Fruit fly (Drosophila melanogaster) whole organism, embryonic: ENCODE data around the gene P5CDh2.

Source experiments
- Bgb ChIP-seq: fragments of 200-800 bp; sonication (Bioruptor generic); IDR thresholded peaks from 2 replicates; pipeline ENCODE4 v1.3.6; 2022; ENCODE audit warnings: missing biosample characterization, missing genetic modification characterization; ENCODE audit not compliant: partially characterized antibody
- CG1024 ChIP-seq: fragments of 200-800 bp; sonication (Bioruptor generic); IDR thresholded peaks from 2 replicates; pipeline ENCODE4 v1.3.6; 2022; ENCODE audit warnings: missing biosample characterization, missing genetic modification characterization
- CG10267 ChIP-seq: fragments of 200-800 bp; sonication (Bioruptor generic); optimal IDR thresholded peaks from 2 replicates; lab custom pipeline; 2018; ENCODE audit warnings: missing biosample characterization, mild to moderate bottlenecking, missing genetic modification characterization, moderate library complexity
- CG11504 ChIP-seq: fragments of 200-800 bp; sonication (Bioruptor generic); optimal IDR thresholded peaks from 3 replicates; lab custom pipeline; 2019; ENCODE audit warnings: missing biosample characterization, mild to moderate bottlenecking, missing genetic modification characterization, moderate library complexity
- CG12942 ChIP-seq: fragments of 200-800 bp; sonication (Bioruptor generic); optimal IDR thresholded peaks from 3 replicates; lab custom pipeline; 2016; ENCODE audit warnings: missing biosample characterization, missing genetic modification characterization
- CG13123 ChIP-seq: fragments of 200-800 bp; sonication (Bioruptor generic); optimal IDR thresholded peaks from 2 replicates; lab custom pipeline; 2016; ENCODE audit warnings: missing biosample characterization, missing genetic modification characterization
- CG13424 ChIP-seq: fragments of 200-800 bp; sonication (Bioruptor generic); optimal IDR thresholded peaks from 2 replicates; lab custom pipeline; 2019; ENCODE audit warnings: missing biosample characterization, mild to moderate bottlenecking, missing genetic modification characterization, moderate library complexity
- CG14014 ChIP-seq: fragments of 200-800 bp; sonication (Bioruptor generic); IDR thresholded peaks from 2 replicates; pipeline ENCODE4 v1.3.6; 2022; ENCODE audit warnings: missing biosample characterization, missing genetic modification characterization
- CG14710 ChIP-seq: fragments of 200-800 bp; sonication (Bioruptor generic); optimal IDR thresholded peaks from 3 replicates; lab custom pipeline; 2019; ENCODE audit warnings: missing biosample characterization, mild to moderate bottlenecking, missing genetic modification characterization, moderate library complexity
- CG15073 ChIP-seq: fragments of 200-800 bp; sonication (Bioruptor generic); optimal IDR thresholded peaks from 2 replicates; lab custom pipeline; 2016; ENCODE audit warnings: missing biosample characterization, missing genetic modification characterization
- CG15601 ChIP-seq: fragments of 200-800 bp; sonication (Bioruptor generic); optimal IDR thresholded peaks from 3 replicates; lab custom pipeline; 2019; ENCODE audit warnings: missing biosample characterization, mild to moderate bottlenecking, missing genetic modification characterization, moderate library complexity
- CG1647 ChIP-seq: fragments of 200-800 bp; sonication (Bioruptor generic); optimal IDR thresholded peaks from 3 replicates; lab custom pipeline; 2016; ENCODE audit warnings: missing biosample characterization, missing genetic modification characterization
- CG18011 ChIP-seq: fragments of 200-800 bp; sonication (Bioruptor generic); optimal IDR thresholded peaks from 2 replicates; lab custom pipeline; 2017; ENCODE audit warnings: missing biosample characterization, missing genetic modification characterization, mild to moderate bottlenecking, moderate library complexity, missing genotype
- CG3407 ChIP-seq: fragments of 200-800 bp; sonication (Bioruptor generic); optimal IDR thresholded peaks from 2 replicates; lab custom pipeline; 2018; ENCODE audit warnings: missing biosample characterization, mild to moderate bottlenecking, missing genetic modification characterization
- CG34224 ChIP-seq: fragments of 200-800 bp; sonication (Bioruptor generic); IDR thresholded peaks from 3 replicates; pipeline ENCODE4 v1.3.6; 2022; ENCODE audit warnings: missing biosample characterization, missing genetic modification characterization; ENCODE audit not compliant: partially characterized antibody
- CG4282 ChIP-seq: fragments of 200-800 bp; sonication (Bioruptor generic); optimal IDR thresholded peaks from 2 replicates; lab custom pipeline; 2016; ENCODE audit warnings: missing biosample characterization, missing genetic modification characterization
- CG4360 ChIP-seq: fragments of 200-800 bp; sonication (Bioruptor generic); IDR thresholded peaks from 2 replicates; pipeline ENCODE4 v1.3.6; 2022; ENCODE audit warnings: missing biosample characterization, missing genetic modification characterization
- CG43689 ChIP-seq: fragments of 200-800 bp; sonication (Bioruptor generic); IDR thresholded peaks from 2 replicates; pipeline ENCODE4 v1.3.6; 2022; ENCODE audit warnings: missing biosample characterization, missing genetic modification characterization
- CG4707 ChIP-seq: fragments of 200-800 bp; sonication (Bioruptor generic); optimal IDR thresholded peaks from 2 replicates; lab custom pipeline; 2018; ENCODE audit warnings: missing biosample characterization, mild to moderate bottlenecking, missing genetic modification characterization, moderate library complexity
- CG6175 ChIP-seq: fragments of 200-800 bp; sonication (Bioruptor generic); IDR thresholded peaks from 3 replicates; pipeline ENCODE4 v1.3.6; 2022; ENCODE audit warnings: missing biosample characterization, missing genetic modification characterization
- CG6765 ChIP-seq: fragments of 200-800 bp; sonication (Bioruptor generic); optimal IDR thresholded peaks from 3 replicates; lab custom pipeline; 2017; ENCODE audit warnings: missing biosample characterization, mild to moderate bottlenecking, missing genetic modification characterization
- CG7271 ChIP-seq: fragments of 200-800 bp; sonication (Bioruptor generic); optimal IDR thresholded peaks from 2 replicates; lab custom pipeline; 2018; ENCODE audit warnings: missing biosample characterization, mild to moderate bottlenecking, missing genetic modification characterization, moderate library complexity
- CG8281 ChIP-seq: fragments of 200-800 bp; sonication (Bioruptor generic); optimal IDR thresholded peaks from 2 replicates; lab custom pipeline; 2018; ENCODE audit warnings: missing biosample characterization, mild to moderate bottlenecking, missing genetic modification characterization, moderate library complexity
- CHES-1-like ChIP-seq: fragments of 200-800 bp; sonication (Bioruptor generic); optimal IDR thresholded peaks from 2 replicates; lab custom pipeline; 2016; ENCODE audit warnings: missing biosample characterization, missing genetic modification characterization
- D19A ChIP-seq: fragments of 200-800 bp; optimal IDR thresholded peaks from 3 replicates; lab custom pipeline; 2019; ENCODE audit warnings: missing biosample characterization, mild to moderate bottlenecking, missing genetic modification characterization, moderate library complexity
- Dp ChIP-seq: fragments of 200-800 bp; sonication (Bioruptor generic); optimal IDR thresholded peaks from 2 replicates; lab custom pipeline; 2018; ENCODE audit warnings: missing biosample characterization, mild to moderate bottlenecking, missing genetic modification characterization, moderate library complexity
- Elba2 ChIP-seq: fragments of 200-800 bp; sonication (Bioruptor generic); optimal IDR thresholded peaks from 3 replicates; lab custom pipeline; 2016; ENCODE audit warnings: missing biosample characterization, missing genetic modification characterization
- Hr3 ChIP-seq: fragments of 200-800 bp; sonication (Bioruptor generic); optimal IDR thresholded peaks from 3 replicates; lab custom pipeline; 2016; ENCODE audit warnings: missing biosample characterization, missing genetic modification characterization
- Mad ChIP-seq: fragments of 200-800 bp; sonication (Bioruptor generic); optimal IDR thresholded peaks from 2 replicates; lab custom pipeline; 2016; ENCODE audit warnings: missing biosample characterization, missing genetic modification characterization
- Max ChIP-seq: fragments of 200-800 bp; sonication (Bioruptor generic); optimal IDR thresholded peaks from 2 replicates; lab custom pipeline; 2016; ENCODE audit warnings: missing biosample characterization, mild to moderate bottlenecking, missing genetic modification characterization
- Nf-YC ChIP-seq: fragments of 200-800 bp; optimal IDR thresholded peaks from 3 replicates; lab custom pipeline; 2019; ENCODE audit warnings: missing biosample characterization, mild to moderate bottlenecking, missing genetic modification characterization, moderate library complexity
- Ptx1 ChIP-seq: fragments of 200-800 bp; sonication (Bioruptor generic); IDR thresholded peaks from 2 replicates; pipeline ENCODE4 v1.3.6; 2022; ENCODE audit warnings: missing biosample characterization, missing genetic modification characterization
- Ravus ChIP-seq: fragments of 200-800 bp; sonication (Bioruptor generic); IDR thresholded peaks from 2 replicates; pipeline ENCODE4 v1.3.6; 2022; ENCODE audit warnings: missing biosample characterization, missing genetic modification characterization
- al ChIP-seq: fragments of 200-800 bp; sonication (Bioruptor generic); IDR thresholded peaks from 2 replicates; pipeline ENCODE4 v1.3.6; 2022; ENCODE audit warnings: missing biosample characterization, missing genetic modification characterization
- amos ChIP-seq: fragments of 200-800 bp; sonication (Bioruptor generic); IDR thresholded peaks from 2 replicates; pipeline ENCODE4 v1.3.6; 2022; ENCODE audit warnings: missing biosample characterization, missing genetic modification characterization; ENCODE audit not compliant: partially characterized antibody
- ato ChIP-seq: fragments of 200-800 bp; sonication (Bioruptor generic); IDR thresholded peaks from 2 replicates; pipeline ENCODE4 v1.3.6; 2022; ENCODE audit warnings: missing biosample characterization, missing genetic modification characterization; ENCODE audit not compliant: partially characterized antibody
- caup ChIP-seq: fragments of 200-800 bp; sonication (Bioruptor generic); optimal IDR thresholded peaks from 3 replicates; lab custom pipeline; 2017; ENCODE audit warnings: missing biosample characterization, mild to moderate bottlenecking, missing genetic modification characterization, moderate library complexity; ENCODE audit not compliant: severe bottlenecking
- fd96Cb ChIP-seq: fragments of 200-800 bp; sonication (Bioruptor generic); optimal IDR thresholded peaks from 2 replicates; lab custom pipeline; 2018; ENCODE audit warnings: missing biosample characterization, mild to moderate bottlenecking, missing genetic modification characterization, moderate library complexity
- inv ChIP-seq: fragments of 200-800 bp; sonication (Bioruptor generic); IDR thresholded peaks from 2 replicates; pipeline ENCODE4 v1.3.6; 2022; ENCODE audit warnings: missing biosample characterization, missing genetic modification characterization; ENCODE audit not compliant: partially characterized antibody
- jumu ChIP-seq: fragments of 200-800 bp; sonication (Bioruptor generic); optimal IDR thresholded peaks from 3 replicates; lab custom pipeline; 2016; ENCODE audit warnings: missing biosample characterization, missing genetic modification characterization
- kay ChIP-seq: fragments of 200-800 bp; sonication (Bioruptor generic); optimal IDR thresholded peaks from 2 replicates; lab custom pipeline; 2016; ENCODE audit warnings: missing biosample characterization, missing genetic modification characterization
- lmd ChIP-seq: fragments of 200-800 bp; sonication (Bioruptor generic); IDR thresholded peaks from 2 replicates; pipeline ENCODE4 v1.3.6; 2022; ENCODE audit warnings: missing biosample characterization, missing genetic modification characterization
- prd ChIP-seq, 3 experiments: fragments of >200 bp in 2 of 3; fragments of 200-800 bp in 1 of 3; sonication (Bioruptor generic) in 1 of 3; optimal IDR thresholded peaks in 2 of 3; IDR thresholded peaks in 1 of 3; 2 replicates in 2 of 3; 3 replicates in 1 of 3; pipeline versions ENCODE4 v1.3.6 to Lab custom; 2017 to 2022; ENCODE audit warnings: missing biosample characterization in 1 of 3, missing genetic modification characterization in 1 of 3
- ro ChIP-seq: fragments of 200-800 bp; sonication (Bioruptor generic); IDR thresholded peaks from 2 replicates; pipeline ENCODE4 v1.3.6; 2022; ENCODE audit warnings: missing biosample characterization, missing genetic modification characterization
- shn ChIP-seq: fragments of 200-800 bp; sonication (Bioruptor generic); optimal IDR thresholded peaks from 3 replicates; lab custom pipeline; 2016; ENCODE audit warnings: missing biosample characterization, missing genetic modification characterization
- so ChIP-seq: fragments of 200-800 bp; sonication (Bioruptor generic); IDR thresholded peaks from 3 replicates; pipeline ENCODE4 v1.3.6; 2022; ENCODE audit warnings: missing biosample characterization, missing genetic modification characterization
- sob ChIP-seq: fragments of 200-800 bp; sonication (Bioruptor generic); IDR thresholded peaks from 2 replicates; pipeline ENCODE4 v1.3.6; 2022; ENCODE audit warnings: missing biosample characterization, missing genetic modification characterization
- tap ChIP-seq: fragments of 200-800 bp; optimal IDR thresholded peaks from 3 replicates; lab custom pipeline; 2019; ENCODE audit warnings: missing biosample characterization, mild to moderate bottlenecking, missing genetic modification characterization, moderate library complexity

The P5CDh2 gene

dm6 chr3R:21862137-21862850 lies 15.4 kb upstream of the P5CDh2 start (continued):
- TF ChIP-seq CG10267 (tag; lab: Kevin White, UChicago), result peak; percentile 56
- TF ChIP-seq CG6765 (GFP tag; lab: Kevin White, UChicago), result no peak
- TF ChIP-seq Nf-YC, result peak; percentile 13
- no peak for TF ChIP-seq ro (GFP tag; lab: Robert Waterston, UW)
- TF ChIP-seq CG14014, result peak; percentile 59; the same call in 1 of the 2 replicates
- no peak for TF ChIP-seq al
- no peak for TF ChIP-seq Elba2 (GFP tag; lab: Kevin White, UChicago)
- TF ChIP-seq fd96Cb, result peak; percentile 75
- peak; percentile 87 for TF ChIP-seq CG13424 (tag; lab: Kevin White, UChicago)
- peak; percentile 29 for TF ChIP-seq CG1647 (GFP tag; lab: Kevin White, UChicago)
- TF ChIP-seq sob (GFP tag; lab: Robert Waterston, UW), result peak; percentile 37; the same call in 1 of the 2 replicates
- no peak for TF ChIP-seq CG34224
- peak; percentile 77 for TF ChIP-seq Hr3 (GFP tag; lab: Kevin White, UChicago)
- TF ChIP-seq CG18011, result no peak
- TF ChIP-seq CG43689 (GFP tag; lab: Robert Waterston, UW), result 0 out of 2 replicates have a peak, but pooled peaks have one; percentile 16
- no peak for TF ChIP-seq CG7271 (tag; lab: Kevin White, UChicago)
- TF ChIP-seq shn, result no peak
- TF ChIP-seq CG1024 (GFP tag; lab: Robert Waterston, UW), result no peak
- peak; percentile 38 for TF ChIP-seq jumu (GFP tag; lab: Kevin White, UChicago)
- TF ChIP-seq ato, result no peak
- no peak for TF ChIP-seq CG15073 (GFP tag; lab: Kevin White, UChicago)
- peak; percentile 13 for TF ChIP-seq CHES-1-like (GFP tag; lab: Kevin White, UChicago)
- no peak for TF ChIP-seq prd (optimal IDR thresholded peaks at IDR 0.05; lab: Kevin White, UChicago)
- peak; percentile 77 for TF ChIP-seq prd (GFP tag; IDR thresholded peaks at IDR 0.05; lab: Robert Waterston, UW)
- TF ChIP-seq CG12942 (GFP tag; lab: Kevin White, UChicago), result peak; percentile 69
- TF ChIP-seq tap (tag; lab: Kevin White, UChicago), result peak; percentile 56
- TF ChIP-seq lmd, result peak; percentile 72
- peak; percentile 91 for TF ChIP-seq CG15601 (tag; lab: Kevin White, UChicago)
- TF ChIP-seq CG8281 (tag; lab: Kevin White, UChicago), result no peak
- peak; percentile 61 for TF ChIP-seq CG13123 (GFP tag; lab: Kevin White, UChicago)
- TF ChIP-seq amos (GFP tag; lab: Robert Waterston, UW), result no peak
- no peak for TF ChIP-seq Dp
- no peak for TF ChIP-seq Bgb (GFP tag; lab: Robert Waterston, UW)
- TF ChIP-seq Ptx1 (GFP tag; lab: Robert Waterston, UW), result peak; percentile 72
- no peak; the same call in 1 of the 2 replicates for TF ChIP-seq CG4360 (GFP tag; lab: Robert Waterston, UW)
- TF ChIP-seq Mad (GFP tag; lab: Kevin White, UChicago), result peak; percentile 31
- no peak for TF ChIP-seq caup (GFP tag; lab: Kevin White, UChicago)
- peak; percentile 39 for TF ChIP-seq Max (GFP tag; lab: Kevin White, UChicago)
- no peak for TF ChIP-seq CG4282 (GFP tag; lab: Kevin White, UChicago)
- peak; percentile 68 for TF ChIP-seq CG14710 (tag; lab: Kevin White, UChicago)
- peak; percentile 81 for TF ChIP-seq CG11504 (tag; lab: Kevin White, UChicago)
- TF ChIP-seq so (GFP tag; lab: Robert Waterston, UW), result peak; percentile 74; the same call in 1 of the 3 replicates
- TF ChIP-seq kay, result peak; percentile 41
- TF ChIP-seq CG4707 (GFP tag; lab: Kevin White, UChicago), result peak; percentile 82
- peak; percentile 68 for TF ChIP-seq D19A
- no peak for TF ChIP-seq inv (GFP tag; lab: Robert Waterston, UW)
- peak; percentile 88 for TF ChIP-seq CG3407
- no peak for TF ChIP-seq Ravus (GFP tag; lab: Robert Waterston, UW)
- no peak for TF ChIP-seq CG6175
